Worm (Caenorhabditis elegans) whole organism, midembryonic: Measurements from ENCODE around the gene ech-1.1.

Source experiments
- med-1 ChIP-seq: sonication (generic microtip); optimal IDR thresholded peaks from 2 replicates; lab custom pipeline; 2017; ENCODE audit warnings: missing genetic modification characterization, mild to moderate bottlenecking, missing compliant biosample characterization, antibody characterized with exemption, missing genetic modification reagents; ENCODE audit not compliant: insufficient read depth
- ztf-23 ChIP-seq: fragments of 200-800 bp; sonication (Bioruptor generic); IDR thresholded peaks from 2 replicates; pipeline ENCODE4 v1.3.6; 2022; ENCODE audit warnings: missing genetic modification reagents, missing genetic modification characterization, missing compliant biosample characterization
- ztf-29 ChIP-seq: fragments of 200-800 bp; sonication (Bioruptor generic); IDR thresholded peaks from 2 replicates; pipeline ENCODE4 v1.3.6; 2022; ENCODE audit warnings: missing genetic modification reagents, missing genetic modification characterization, missing compliant biosample characterization

- no peak for TF ChIP-seq ztf-23
- no peak for TF ChIP-seq med-1
- TF ChIP-seq ztf-29 (GFP tag; lab: Robert Waterston, UW) = no peak
These were observed 16.8 kb downstream of the ech-1.1 start, which contains the start of gene wrt-8 for ce11 chrV:15344481-15344880.
